Worm (Caenorhabditis elegans): ENCODE measurements around the gene sec-15.
A peak's percentile ranks its signal among the peaks of the same experiment; 100 is the strongest.

The sec-15 gene

DNA sequence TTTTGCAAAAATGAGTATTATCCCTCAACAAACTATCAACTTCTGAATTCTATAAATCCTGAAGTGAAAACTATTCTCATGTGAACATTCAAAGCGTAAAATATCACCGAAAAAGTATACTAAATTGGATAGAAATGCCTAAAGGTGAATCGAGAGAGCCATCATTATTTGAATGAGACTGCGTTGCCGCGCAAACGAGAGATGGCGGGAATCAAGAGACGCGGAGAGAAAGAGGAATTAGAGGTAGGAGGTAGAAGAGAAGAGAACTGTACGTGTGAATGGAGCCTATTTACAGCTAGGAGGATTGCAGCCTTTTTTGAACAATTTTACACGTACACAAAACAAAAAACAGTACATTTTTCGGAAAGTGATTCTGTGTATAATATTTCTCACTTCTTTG, 24.0 kb upstream of the sec-15 start:
- TF ChIP-seq hlh-1 (tag; optimal IDR thresholded peaks at IDR 0.05) = no peak
- no peak for TF ChIP-seq sem-2 (GFP tag; optimal IDR thresholded peaks at IDR 0.05)
- no peak for TF ChIP-seq bed-3 (GFP tag; optimal IDR thresholded peaks at IDR 0.05)
- TF ChIP-seq nhr-2 (tag; optimal IDR thresholded peaks at IDR 0.05) = no peak
- no peak for TF ChIP-seq drap-1 (GFP tag; optimal IDR thresholded peaks at IDR 0.05)
- TF ChIP-seq sptf-1 (tag; optimal IDR thresholded peaks at IDR 0.05) = no peak
- no peak for TF ChIP-seq lsy-2 (tag; optimal IDR thresholded peaks at IDR 0.05)
- TF ChIP-seq nhr-28 (tag; optimal IDR thresholded peaks at IDR 0.05) = no peak
- no peak for TF ChIP-seq nhr-76 (tag; optimal IDR thresholded peaks at IDR 0.05)
- no peak for TF ChIP-seq ces-1 (GFP tag; optimal IDR thresholded peaks at IDR 0.05)
- no peak for TF ChIP-seq mep-1 (tag; optimal IDR thresholded peaks at IDR 0.05)
- TF ChIP-seq nhr-12 (tag; optimal IDR thresholded peaks at IDR 0.05) = no peak
- no peak for TF ChIP-seq cnd-1 (tag; optimal IDR thresholded peaks at IDR 0.05)

DNA sequence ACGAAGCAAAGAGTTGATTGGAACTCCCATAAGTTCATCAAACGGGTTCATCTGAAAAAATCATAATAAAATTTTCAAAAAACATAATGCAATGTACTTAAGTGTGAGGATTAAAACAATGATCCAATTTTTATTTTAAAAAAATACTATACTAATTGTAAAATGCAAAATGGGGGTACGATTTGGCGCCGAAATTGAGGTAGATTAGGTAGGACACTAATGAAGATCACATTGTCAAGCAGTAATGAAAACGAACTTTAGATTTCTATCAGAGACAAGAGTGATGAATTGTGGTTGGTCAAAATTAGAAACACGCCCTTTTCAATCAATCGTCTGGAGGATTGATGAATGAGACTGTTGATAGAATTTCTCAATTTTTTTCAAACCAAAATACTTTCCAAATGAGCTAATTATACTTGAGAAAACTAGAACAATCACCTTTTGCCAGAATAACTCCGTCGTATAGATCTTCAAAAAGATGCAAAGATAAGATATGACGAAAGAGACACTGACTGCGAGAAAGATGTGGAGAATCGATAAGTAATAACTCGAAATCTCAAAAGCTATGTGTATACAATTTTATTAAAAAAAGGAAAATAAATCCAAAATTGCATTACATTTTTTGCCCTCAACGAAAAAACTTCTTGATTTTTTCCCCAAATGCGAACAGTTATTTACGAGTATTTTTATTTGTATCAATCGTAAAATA, 22.5 kb upstream of the sec-15 start, which contains the start of gene C06E2.5:
Gene C06E2.5, minus strand, starts transcription at position 51 of the 709 bp plus-strand sequence.
- TF ChIP-seq ces-1 (GFP tag; optimal IDR thresholded peaks at IDR 0.05) = no peak
- no peak for TF ChIP-seq nhr-237 (tag; optimal IDR thresholded peaks at IDR 0.05)
- no peak for TF ChIP-seq unc-62 (GFP tag; optimal IDR thresholded peaks at IDR 0.05)
- no peak for TF ChIP-seq drap-1 (GFP tag; optimal IDR thresholded peaks at IDR 0.05)
- TF ChIP-seq nhr-2 (tag; optimal IDR thresholded peaks at IDR 0.05) = no peak
- TF ChIP-seq nhr-76 (tag; optimal IDR thresholded peaks at IDR 0.05) = no peak
- TF ChIP-seq lsy-2 (tag; optimal IDR thresholded peaks at IDR 0.05) = no peak
- TF ChIP-seq elt-1 (tag; optimal IDR thresholded peaks at IDR 0.05; ENCODE audit: borderline replicate concordance, insufficient read depth) = peak; percentile 96

DNA sequence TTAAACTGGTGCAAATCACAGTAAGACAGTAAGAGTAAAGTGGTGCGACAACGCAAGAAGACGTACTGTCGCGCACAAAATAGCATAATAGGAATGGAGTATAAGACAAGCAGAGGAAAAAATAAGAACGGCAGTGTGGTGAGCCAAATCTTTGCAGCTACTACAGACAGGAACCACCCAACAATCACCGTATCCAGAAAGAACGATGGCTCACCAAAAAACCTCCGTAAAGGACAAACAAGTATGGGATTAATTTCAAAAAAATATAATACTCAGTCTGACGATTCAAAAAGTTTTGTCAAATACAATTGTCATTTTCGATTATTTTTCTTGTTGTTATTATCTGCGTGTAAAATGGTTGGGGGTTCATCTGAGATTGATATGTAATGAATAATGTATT, 18.9 kb upstream of the sec-15 start:
- TF ChIP-seq nhr-2 (tag; optimal IDR thresholded peaks at IDR 0.05) (no peak), lsy-2 (tag; optimal IDR thresholded peaks at IDR 0.05) (no peak), ceh-39 (tag; optimal IDR thresholded peaks at IDR 0.05) (no peak), zip-8 (tag; optimal IDR thresholded peaks at IDR 0.05) (no peak)

- no peak for TF ChIP-seq tbx-8 (GFP tag; optimal IDR thresholded peaks at IDR 0.05)
- no peak for TF ChIP-seq ces-1 (GFP tag; optimal IDR thresholded peaks at IDR 0.05)
- no peak for TF ChIP-seq M03D4.4 (tag; optimal IDR thresholded peaks at IDR 0.05)
- no peak for TF ChIP-seq nhr-28 (tag; optimal IDR thresholded peaks at IDR 0.05)
- TF ChIP-seq bed-3 (GFP tag; optimal IDR thresholded peaks at IDR 0.05) = no peak
- no peak for TF ChIP-seq sptf-1 (tag; optimal IDR thresholded peaks at IDR 0.05)
- TF ChIP-seq mep-1 (tag; optimal IDR thresholded peaks at IDR 0.05) = no peak
- TF ChIP-seq nhr-12 (tag; optimal IDR thresholded peaks at IDR 0.05) = no peak
- TF ChIP-seq snpc-4 (tag; optimal IDR thresholded peaks at IDR 0.05) = no peak
- no peak for TF ChIP-seq nhr-76 (tag; optimal IDR thresholded peaks at IDR 0.05)
These were observed 18.0 kb upstream of the sec-15 start, which contains the start of gene sprp-4 for ce11 chrX:8853524-8853923. Gene sprp-4, minus strand, starts transcription at chrX:8853624.

DNA sequence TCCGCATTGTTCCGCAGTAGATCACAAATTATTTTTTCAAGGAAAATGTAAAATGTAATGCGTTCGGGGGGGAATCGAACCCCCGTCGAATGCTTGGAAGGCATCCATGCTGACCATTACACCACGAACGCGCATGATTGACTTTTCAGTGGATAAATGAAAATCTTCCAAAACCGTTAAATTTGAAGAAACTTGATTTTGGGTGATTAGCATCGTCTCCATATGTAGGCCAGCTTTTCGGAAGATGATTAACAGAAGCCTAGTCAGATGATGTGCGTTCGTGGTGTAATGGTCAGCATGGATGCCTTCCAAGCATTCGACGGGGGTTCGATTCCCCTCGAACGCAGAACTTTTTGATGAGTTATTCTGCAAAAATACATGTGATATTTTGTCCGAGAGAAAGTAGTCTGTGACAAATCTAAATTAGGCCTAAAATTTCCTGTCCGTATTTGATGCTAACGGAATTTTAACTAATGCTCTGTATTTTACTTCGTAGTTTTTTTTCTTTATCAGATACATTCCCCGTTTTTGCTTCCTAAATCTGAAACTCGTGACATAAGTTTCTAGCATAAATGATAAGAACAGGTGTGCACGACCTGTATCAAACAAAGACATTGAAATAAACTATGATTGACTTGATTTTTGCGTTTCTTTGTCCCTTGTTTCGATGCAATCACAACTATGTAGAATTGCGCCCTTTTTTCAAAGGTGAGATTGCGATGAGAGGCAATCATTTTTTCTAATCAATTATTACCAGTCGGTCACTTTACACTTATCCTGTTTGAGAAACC, 11.1 kb upstream of the sec-15 start, which contains the start of gene C28G1.10:
Gene C28G1.10, plus strand, starts transcription at position 676 of the 791 bp plus-strand sequence.
- TF ChIP-seq sem-2 (GFP tag; optimal IDR thresholded peaks at IDR 0.05) = no peak
- TF ChIP-seq lsy-2 (tag; optimal IDR thresholded peaks at IDR 0.05) = no peak
- TF ChIP-seq mab-5 (tag; optimal IDR thresholded peaks at IDR 0.05) = no peak
- TF ChIP-seq lin-13 (tag; optimal IDR thresholded peaks at IDR 0.05) = no peak
- no peak for TF ChIP-seq sptf-1 (tag; optimal IDR thresholded peaks at IDR 0.05)
- TF ChIP-seq lin-32 (GFP tag; optimal IDR thresholded peaks at IDR 0.05) = no peak
- TF ChIP-seq nhr-2 (tag; optimal IDR thresholded peaks at IDR 0.05) = no peak
- TF ChIP-seq drap-1 (GFP tag; optimal IDR thresholded peaks at IDR 0.05) = no peak
- no peak for TF ChIP-seq cnd-1 (tag; optimal IDR thresholded peaks at IDR 0.05)

DNA sequence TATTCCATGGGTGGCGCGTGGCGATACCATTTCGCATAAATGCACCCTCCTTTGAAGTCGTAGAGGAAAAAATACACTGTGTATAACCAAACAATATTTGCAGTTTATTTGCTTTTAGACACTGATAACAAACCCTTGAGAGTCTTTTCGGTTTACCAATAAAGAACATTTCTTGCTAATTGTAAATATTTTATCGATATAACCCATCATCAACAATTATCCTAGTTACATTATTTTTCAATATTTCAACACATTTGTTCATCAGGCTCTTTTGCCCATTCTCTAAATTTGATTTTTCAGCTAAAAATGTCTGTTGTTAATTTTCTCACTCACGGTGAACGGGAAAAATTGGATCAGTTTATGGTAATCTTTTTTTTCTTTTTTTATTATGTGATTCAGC, 8.5 kb upstream of the sec-15 start, which contains the start of gene ubc-23:
Gene ubc-23, plus strand, starts transcription at position 301 of the 400 bp plus-strand sequence.
- TF ChIP-seq ceh-43 (GFP tag; optimal IDR thresholded peaks at IDR 0.05) (no peak), nhr-12 (tag; optimal IDR thresholded peaks at IDR 0.05) (no peak), sem-2 (GFP tag; optimal IDR thresholded peaks at IDR 0.05) (no peak), drap-1 (GFP tag; optimal IDR thresholded peaks at IDR 0.05) (no peak), M03D4.4 (tag; optimal IDR thresholded peaks at IDR 0.05) (no peak), mab-5 (tag; optimal IDR thresholded peaks at IDR 0.05) (no peak), nhr-28 (tag; optimal IDR thresholded peaks at IDR 0.05) (no peak), ztf-11 (tag; optimal IDR thresholded peaks at IDR 0.05) (no peak), ceh-83 (GFP tag; optimal IDR thresholded peaks at IDR 0.05) (no peak), sptf-1 (tag; optimal IDR thresholded peaks at IDR 0.05) (no peak)
